Fruit fly (Drosophila melanogaster) whole organism, embryonic: ENCODE measurements around the gene Actn.

Source experiments
- ATbp ChIP-seq: fragments of 200-800 bp; sonication (Bioruptor generic); optimal IDR thresholded peaks from 2 replicates; lab custom pipeline; 2017; ENCODE audit warnings: missing biosample characterization, mild to moderate bottlenecking, missing genetic modification characterization, missing genetic modification reagents
- CG10274 ChIP-seq: fragments of 200-800 bp; sonication (Bioruptor generic); optimal IDR thresholded peaks from 3 replicates; lab custom pipeline; 2017; ENCODE audit warnings: missing biosample characterization, mild to moderate bottlenecking, missing genetic modification characterization
- CG10543 ChIP-seq: fragments of 200-800 bp; sonication (Bioruptor generic); optimal IDR thresholded peaks from 3 replicates; lab custom pipeline; 2017; ENCODE audit warnings: missing biosample characterization, mild to moderate bottlenecking, missing genetic modification characterization, moderate library complexity
- CG11504 ChIP-seq: fragments of 200-800 bp; sonication (Bioruptor generic); optimal IDR thresholded peaks from 3 replicates; lab custom pipeline; 2019; ENCODE audit warnings: missing biosample characterization, mild to moderate bottlenecking, missing genetic modification characterization, moderate library complexity
- CG11560 ChIP-seq: fragments of 200-800 bp; sonication (Bioruptor generic); IDR thresholded peaks from 3 replicates; pipeline ENCODE4 v1.3.6; 2022; ENCODE audit warnings: missing biosample characterization, missing genetic modification characterization
- CG11696 ChIP-seq: fragments of 200-800 bp; sonication (Bioruptor generic); IDR thresholded peaks from 2 replicates; pipeline ENCODE4 v1.3.6; 2022; ENCODE audit warnings: missing biosample characterization, missing genetic modification characterization
- CG12219 ChIP-seq: fragments of 200-800 bp; sonication (Bioruptor generic); optimal IDR thresholded peaks from 3 replicates; lab custom pipeline; 2018; ENCODE audit warnings: missing biosample characterization, mild to moderate bottlenecking, missing genetic modification characterization
- CG12769 ChIP-seq: fragments of 200-800 bp; sonication (Bioruptor generic); optimal IDR thresholded peaks from 2 replicates; lab custom pipeline; 2019; ENCODE audit warnings: missing biosample characterization, mild to moderate bottlenecking, missing genetic modification characterization, moderate library complexity
- CG14050 ChIP-seq: fragments of 200-800 bp; sonication (Bioruptor generic); IDR thresholded peaks from 3 replicates; pipeline ENCODE4 v1.3.6; 2022; ENCODE audit warnings: missing biosample characterization, missing genetic modification characterization
- CG14667 ChIP-seq: fragments of 200-800 bp; sonication (Bioruptor generic); IDR thresholded peaks from 2 replicates; pipeline ENCODE4 v1.3.6; 2022; ENCODE audit warnings: missing biosample characterization, missing genetic modification characterization
- CG15479 ChIP-seq: fragments of 200-800 bp; sonication (Bioruptor generic); optimal IDR thresholded peaks from 3 replicates; lab custom pipeline; 2019; ENCODE audit warnings: missing biosample characterization, mild to moderate bottlenecking, missing genetic modification characterization, moderate library complexity
- CG15601 ChIP-seq: fragments of 200-800 bp; sonication (Bioruptor generic); optimal IDR thresholded peaks from 3 replicates; lab custom pipeline; 2019; ENCODE audit warnings: missing biosample characterization, mild to moderate bottlenecking, missing genetic modification characterization, moderate library complexity
- CG17385 ChIP-seq: fragments of 200-800 bp; sonication (Bioruptor generic); optimal IDR thresholded peaks from 3 replicates; lab custom pipeline; 2018; ENCODE audit warnings: missing biosample characterization, mild to moderate bottlenecking, missing genetic modification characterization
- CG1792 ChIP-seq: fragments of 200-800 bp; sonication (Bioruptor generic); optimal IDR thresholded peaks from 2 replicates; lab custom pipeline; 2016; ENCODE audit warnings: missing biosample characterization, missing genetic modification characterization
- CG2129 ChIP-seq: fragments of 200-800 bp; sonication (Bioruptor generic); IDR thresholded peaks from 2 replicates; pipeline ENCODE4 v1.3.6; 2022; ENCODE audit warnings: missing biosample characterization, missing genetic modification characterization; ENCODE audit not compliant: partially characterized antibody
- CG31388 ChIP-seq: fragments of 200-800 bp; sonication (Bioruptor generic); optimal IDR thresholded peaks from 2 replicates; lab custom pipeline; 2016; ENCODE audit warnings: missing biosample characterization, missing genetic modification characterization
- CG34422 ChIP-seq: fragments of 200-800 bp; sonication (Bioruptor generic); IDR thresholded peaks from 3 replicates; pipeline ENCODE4 v1.3.6; 2022; ENCODE audit warnings: missing biosample characterization, missing genetic modification characterization
- CG6175 ChIP-seq: fragments of 200-800 bp; sonication (Bioruptor generic); IDR thresholded peaks from 3 replicates; pipeline ENCODE4 v1.3.6; 2022; ENCODE audit warnings: missing biosample characterization, missing genetic modification characterization
- CG7963 ChIP-seq: fragments of 200-800 bp; sonication (Bioruptor generic); IDR thresholded peaks from 3 replicates; pipeline ENCODE4 v1.3.6; 2022; ENCODE audit warnings: missing biosample characterization, missing genetic modification characterization; ENCODE audit not compliant: partially characterized antibody
- CG8388 ChIP-seq: fragments of 200-800 bp; sonication (Bioruptor generic); optimal IDR thresholded peaks from 2 replicates; lab custom pipeline; 2019; ENCODE audit warnings: missing biosample characterization, mild to moderate bottlenecking, missing genetic modification characterization, moderate library complexity
- CG8765 ChIP-seq: fragments of 200-800 bp; sonication (Bioruptor generic); IDR thresholded peaks from 2 replicates; pipeline ENCODE4 v1.3.6; 2022; ENCODE audit warnings: missing biosample characterization, missing genetic modification characterization
- D ChIP-seq, 2 experiments: fragments of 200-800 bp in 1 of 2; fragments of >200 bp in 1 of 2; sonication (Bioruptor generic) in 1 of 2; optimal IDR thresholded peaks; 2 replicates in 1 of 2; 3 replicates in 1 of 2; lab custom pipeline; 2017; ENCODE audit warnings: mild to moderate bottlenecking in 1 of 2, missing biosample characterization in 1 of 2, missing genetic modification characterization in 1 of 2, missing genetic modification reagents in 1 of 2
- Doc3 ChIP-seq: fragments of 200-800 bp; sonication (Bioruptor generic); IDR thresholded peaks from 3 replicates; pipeline ENCODE4 v1.3.6; 2022; ENCODE audit warnings: missing biosample characterization, missing genetic modification characterization; ENCODE audit not compliant: partially characterized antibody
- Ets97D ChIP-seq: fragments of 200-800 bp; sonication (Bioruptor generic); optimal IDR thresholded peaks from 3 replicates; lab custom pipeline; 2016; ENCODE audit warnings: missing biosample characterization, missing genetic modification characterization
- HHEX ChIP-seq: fragments of 200-800 bp; sonication (Bioruptor generic); optimal IDR thresholded peaks from 3 replicates; lab custom pipeline; 2017; ENCODE audit warnings: missing biosample characterization, mild to moderate bottlenecking, missing genetic modification characterization, missing genetic modification reagents
- Hmr ChIP-seq: fragments of 200-800 bp; sonication (Bioruptor generic); optimal IDR thresholded peaks from 3 replicates; lab custom pipeline; 2017; ENCODE audit warnings: mild to moderate bottlenecking, missing biosample characterization, missing genetic modification reagents, missing genetic modification characterization
- Hsf ChIP-seq: fragments of 200-800 bp; sonication (Bioruptor generic); optimal IDR thresholded peaks from 3 replicates; lab custom pipeline; 2016; ENCODE audit warnings: missing biosample characterization, missing genetic modification characterization
- Lim3 ChIP-seq: fragments of 200-800 bp; sonication (Bioruptor generic); IDR thresholded peaks from 2 replicates; pipeline ENCODE4 v1.3.6; 2022; ENCODE audit warnings: missing biosample characterization, missing genetic modification characterization
- MBD-R2 ChIP-seq: fragments of 200-800 bp; sonication (Bioruptor generic); IDR thresholded peaks from 2 replicates; pipeline ENCODE4 v1.3.6; 2022; ENCODE audit warnings: missing biosample characterization, missing genetic modification characterization
- NK7.1 ChIP-seq: fragments of 200-800 bp; sonication (Bioruptor generic); optimal IDR thresholded peaks from 3 replicates; lab custom pipeline; 2016; ENCODE audit warnings: missing biosample characterization, missing genetic modification characterization
- Rx ChIP-seq: fragments of 200-800 bp; sonication (Bioruptor generic); IDR thresholded peaks from 2 replicates; pipeline ENCODE4 v1.3.6; 2022; ENCODE audit warnings: missing biosample characterization, missing genetic modification characterization
- al ChIP-seq: fragments of 200-800 bp; sonication (Bioruptor generic); IDR thresholded peaks from 2 replicates; pipeline ENCODE4 v1.3.6; 2022; ENCODE audit warnings: missing biosample characterization, missing genetic modification characterization
- cg ChIP-seq: fragments of 200-800 bp; sonication (Bioruptor generic); optimal IDR thresholded peaks from 3 replicates; lab custom pipeline; 2019; ENCODE audit warnings: missing biosample characterization, mild to moderate bottlenecking, missing genetic modification characterization, moderate library complexity
- eve ChIP-seq, 2 experiments: fragments of >200 bp; optimal IDR thresholded peaks; 2 replicates each; lab custom pipeline; 2017; ENCODE audit warnings: missing biosample characterization in 2 of 2, missing genetic modification characterization in 2 of 2
- ewg ChIP-seq: fragments of 200-800 bp; sonication (Bioruptor generic); optimal IDR thresholded peaks from 3 replicates; lab custom pipeline; 2017; ENCODE audit warnings: mild to moderate bottlenecking, missing biosample characterization, missing genetic modification reagents, missing genetic modification characterization
- gro ChIP-seq: fragments of 200-800 bp; sonication (Bioruptor generic); optimal IDR thresholded peaks from 2 replicates; lab custom pipeline; 2016; ENCODE audit warnings: missing biosample characterization, missing genetic modification characterization
- kay ChIP-seq: fragments of 200-800 bp; sonication (Bioruptor generic); optimal IDR thresholded peaks from 2 replicates; lab custom pipeline; 2016; ENCODE audit warnings: missing biosample characterization, missing genetic modification characterization
- mirr ChIP-seq: fragments of 200-800 bp; sonication (Bioruptor generic); optimal IDR thresholded peaks from 3 replicates; lab custom pipeline; 2018; ENCODE audit warnings: missing biosample characterization, mild to moderate bottlenecking, missing genetic modification characterization
- peb ChIP-seq: fragments of 200-800 bp; sonication (Bioruptor generic); IDR thresholded peaks from 2 replicates; pipeline ENCODE4 v1.3.6; 2022; ENCODE audit warnings: missing biosample characterization, missing genetic modification characterization
- pfk ChIP-seq: fragments of 200-800 bp; sonication (Bioruptor generic); optimal IDR thresholded peaks from 2 replicates; lab custom pipeline; 2018; ENCODE audit warnings: missing biosample characterization, mild to moderate bottlenecking, missing genetic modification characterization, moderate library complexity
- psq ChIP-seq: fragments of 200-800 bp; sonication (Bioruptor generic); optimal IDR thresholded peaks from 2 replicates; lab custom pipeline; 2017; ENCODE audit warnings: missing biosample characterization, missing genetic modification characterization
- pzg ChIP-seq: fragments of 200-800 bp; sonication (Bioruptor generic); optimal IDR thresholded peaks from 3 replicates; lab custom pipeline; 2018; ENCODE audit warnings: missing biosample characterization, mild to moderate bottlenecking, missing genetic modification characterization, moderate library complexity
- rib ChIP-seq: fragments of 200-800 bp; sonication (Bioruptor generic); IDR thresholded peaks from 2 replicates; pipeline ENCODE4 v1.3.6; 2022; ENCODE audit warnings: missing biosample characterization, missing genetic modification characterization
- run ChIP-seq: fragments of 200-800 bp; sonication (Bioruptor generic); optimal IDR thresholded peaks from 3 replicates; lab custom pipeline; 2018; ENCODE audit warnings: missing biosample characterization, mild to moderate bottlenecking, missing genetic modification characterization
- schlank ChIP-seq: fragments of 200-800 bp; sonication (Bioruptor generic); optimal IDR thresholded peaks from 2 replicates; lab custom pipeline; 2018; ENCODE audit warnings: missing biosample characterization, mild to moderate bottlenecking, missing genetic modification characterization
- slou ChIP-seq: fragments of 200-800 bp; sonication (Bioruptor generic); optimal IDR thresholded peaks from 3 replicates; lab custom pipeline; 2016; ENCODE audit warnings: missing biosample characterization, missing genetic modification characterization
- sna ChIP-seq: fragments of 200-800 bp; sonication (Bioruptor generic); IDR thresholded peaks from 2 replicates; pipeline ENCODE4 v1.3.6; 2022; ENCODE audit warnings: missing biosample characterization, missing genetic modification characterization; ENCODE audit not compliant: partially characterized antibody
- ssp ChIP-seq: fragments of 200-800 bp; sonication (Bioruptor generic); IDR thresholded peaks from 2 replicates; pipeline ENCODE4 v1.3.6; 2022; ENCODE audit warnings: missing biosample characterization, missing genetic modification characterization
- stc ChIP-seq: fragments of 200-800 bp; sonication (Bioruptor generic); IDR thresholded peaks from 2 replicates; pipeline ENCODE4 v1.3.6; 2022; ENCODE audit warnings: missing biosample characterization, missing genetic modification characterization
- stwl ChIP-seq: fragments of 200-800 bp; sonication (Bioruptor generic); optimal IDR thresholded peaks from 3 replicates; lab custom pipeline; 2018; ENCODE audit warnings: missing biosample characterization, mild to moderate bottlenecking, missing genetic modification characterization, moderate library complexity
- yki ChIP-seq: fragments of >200 bp; optimal IDR thresholded peaks from 3 replicates; lab custom pipeline; 2018

Actn gene

DNA sequence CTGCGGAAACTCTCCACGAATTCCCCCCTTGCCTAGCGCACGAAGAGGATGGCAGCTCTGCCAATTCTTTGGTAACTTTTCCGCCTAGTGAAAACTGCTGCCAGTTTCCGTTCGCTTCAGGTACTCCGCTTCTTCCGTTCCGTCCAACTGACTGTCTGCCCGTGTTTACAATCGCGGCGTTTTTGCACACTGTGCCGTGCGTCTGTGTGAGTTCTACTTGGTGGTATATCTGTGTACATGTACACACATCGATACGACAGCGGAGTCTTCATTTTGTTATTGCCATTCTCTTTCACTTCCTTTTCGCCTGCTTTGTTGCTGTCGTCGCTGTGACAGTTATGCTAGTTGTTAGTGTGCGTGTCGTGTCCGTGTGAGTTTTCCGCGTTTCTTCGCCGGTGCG lies 29.3 kb downstream of the Actn start (continued):
- TF ChIP-seq CG10543 (peak; percentile 46), eve (GFP tag; optimal IDR thresholded peaks at IDR 0.05; lab: Kevin White, UChicago) (no peak), D (optimal IDR thresholded peaks at IDR 0.05; lab: Kevin White, UChicago) (no peak), D (GFP tag; optimal IDR thresholded peaks at IDR 0.05; lab: Kevin White, UChicago) (no peak), CG17385 (GFP tag; lab: Kevin White, UChicago) (no peak), ATbp (GFP tag; lab: Kevin White, UChicago) (no peak), ssp (GFP tag; lab: Robert Waterston, UW) (no peak), schlank (tag; lab: Kevin White, UChicago) (peak; percentile 3), yki (no peak), CG1792 (peak; percentile 27), CG12769 (tag; lab: Kevin White, UChicago) (peak; percentile 39), stc (no peak), CG11696 (GFP tag; lab: Robert Waterston, UW) (no peak), Hsf (GFP tag; lab: Kevin White, UChicago) (no peak), Lim3 (GFP tag; lab: Robert Waterston, UW) (no peak), Hmr (GFP tag; lab: Kevin White, UChicago) (peak; percentile 27), CG2129 (GFP tag; lab: Robert Waterston, UW) (no peak), Ets97D (GFP tag; lab: Kevin White, UChicago) (peak; percentile 44), ewg (GFP tag; lab: Kevin White, UChicago) (no peak), CG8388 (GFP tag; lab: Kevin White, UChicago) (no peak), CG10274 (GFP tag; lab: Kevin White, UChicago) (peak; percentile 21), CG34422 (GFP tag; lab: Robert Waterston, UW) (no peak), Rx (GFP tag; lab: Robert Waterston, UW) (0 out of 2 replicates have a peak, but pooled peaks have one; percentile 1), CG31388 (GFP tag; lab: Kevin White, UChicago) (no peak), pfk (GFP tag; lab: Kevin White, UChicago) (peak; percentile 69), CG7963 (no peak), Doc3 (GFP tag; lab: Robert Waterston, UW) (no peak), CG12219 (GFP tag; lab: Kevin White, UChicago) (no peak), MBD-R2 (GFP tag; lab: Robert Waterston, UW) (peak; percentile 25; the same call in 1 of the 2 replicates), stwl (tag; lab: Kevin White, UChicago) (no peak), kay (GFP tag; lab: Kevin White, UChicago) (no peak), CG6175 (GFP tag; lab: Robert Waterston, UW) (no peak), psq (GFP tag; lab: Kevin White, UChicago) (peak; percentile 60), gro (GFP tag; lab: Kevin White, UChicago) (peak; percentile 46), CG14050 (no peak), cg (GFP tag; lab: Kevin White, UChicago) (peak; percentile 74), CG11504 (tag; lab: Kevin White, UChicago) (no peak), sna (GFP tag; lab: Robert Waterston, UW) (no peak), HHEX (GFP tag; lab: Kevin White, UChicago) (peak; percentile 26), NK7.1 (peak; percentile 11), CG15601 (no peak), CG8765 (GFP tag; lab: Robert Waterston, UW) (no peak), CG11560 (no peak), pzg (GFP tag; lab: Kevin White, UChicago) (peak; percentile 19), slou (GFP tag; lab: Kevin White, UChicago) (no peak), CG15479 (peak; percentile 26), al (GFP tag; lab: Robert Waterston, UW) (0 out of 2 replicates have a peak, but pooled peaks have one; percentile 9), run (no peak), CG14667 (no peak), rib (no peak), mirr (GFP tag; lab: Kevin White, UChicago) (peak; percentile 59), peb (GFP tag; lab: Robert Waterston, UW) (no peak)
